Worm (Caenorhabditis elegans) whole organism, dauer: Measurements from ENCODE around the gene crn-7.

ENCODE experiments used
- unc-62 ChIP-seq: sonication (generic microtip); optimal IDR thresholded peaks from 2 replicates; lab custom pipeline; 2017; ENCODE audit warnings: missing biosample characterization, missing genetic modification reagents, missing genetic modification characterization

Gene crn-7

DNA sequence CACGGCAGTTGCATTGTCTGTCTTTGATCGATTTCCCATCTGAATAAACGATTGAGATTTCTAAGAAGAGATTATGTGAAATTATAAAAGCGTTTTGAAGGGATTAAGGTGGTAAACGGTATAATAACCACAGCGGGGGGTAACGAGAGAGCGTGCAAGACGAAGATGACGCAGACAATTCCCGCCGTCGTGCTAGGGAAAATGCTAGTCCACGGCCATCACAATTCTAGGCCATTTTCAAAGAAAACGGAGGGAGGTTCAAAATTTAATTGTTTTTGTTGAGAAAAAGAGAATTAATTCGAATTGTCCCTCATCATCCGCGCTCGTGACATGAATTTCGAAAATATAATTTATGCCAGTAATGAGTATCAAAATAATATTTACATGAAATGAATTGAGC, 50.8 kb downstream of the crn-7 start, which contains the start of gene F10E9.11:
TSS of gene F10E9.11 (minus strand) at position 161 of the 400 bp plus-strand sequence.
- TF ChIP-seq unc-62 (GFP tag; lab: Kevin White, UChicago), result no peak

DNA sequence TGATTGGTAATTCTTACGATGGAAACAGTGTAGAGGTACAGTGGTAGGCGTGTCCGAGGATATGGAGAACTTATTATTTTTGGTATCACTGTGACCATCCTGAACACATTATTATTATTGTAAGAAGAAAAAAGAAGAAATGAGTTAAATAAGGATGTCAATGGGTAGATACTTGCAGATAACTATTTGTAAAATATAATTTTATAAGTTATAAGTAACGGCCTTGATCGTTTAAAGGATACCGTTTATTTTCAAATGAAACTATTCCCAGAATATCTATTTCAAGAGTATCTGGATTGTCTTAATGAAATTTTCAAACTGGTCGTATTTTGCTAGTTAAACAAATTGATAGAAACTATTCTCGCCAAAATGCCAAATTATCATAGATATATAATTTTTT, 51.9 kb downstream of the crn-7 start, which contains the start of gene F10E9.10:
TSS of gene F10E9.10 (minus strand) at position 101 of the 400 bp plus-strand sequence.
- no peak for TF ChIP-seq unc-62 (GFP tag; lab: Kevin White, UChicago)
